Fruit fly (Drosophila melanogaster) whole organism, embryonic: Measurements from ENCODE around the gene Ts.

ENCODE experiments used
- CG12104 ChIP-seq: fragments of 200-800 bp; sonication (Bioruptor generic); optimal IDR thresholded peaks from 3 replicates; lab custom pipeline; 2016; ENCODE audit warnings: missing biosample characterization, missing genetic modification characterization
- CG13624 ChIP-seq: fragments of 200-800 bp; sonication (Bioruptor generic); optimal IDR thresholded peaks from 2 replicates; lab custom pipeline; 2016; ENCODE audit warnings: missing biosample characterization, missing genetic modification characterization
- CG13894 ChIP-seq: fragments of 200-800 bp; sonication (Bioruptor generic); optimal IDR thresholded peaks from 3 replicates; lab custom pipeline; 2018; ENCODE audit warnings: missing biosample characterization, mild to moderate bottlenecking, missing genetic modification characterization, moderate library complexity
- CG14667 ChIP-seq: fragments of 200-800 bp; sonication (Bioruptor generic); IDR thresholded peaks from 2 replicates; pipeline ENCODE4 v1.3.6; 2022; ENCODE audit warnings: missing biosample characterization, missing genetic modification characterization
- CG17359 ChIP-seq: fragments of 200-800 bp; sonication (Bioruptor generic); optimal IDR thresholded peaks from 3 replicates; lab custom pipeline; 2018; ENCODE audit warnings: missing biosample characterization, mild to moderate bottlenecking, missing genetic modification characterization, moderate library complexity
- CG17829 ChIP-seq: fragments of 200-800 bp; optimal IDR thresholded peaks from 2 replicates; lab custom pipeline; 2019; ENCODE audit warnings: missing biosample characterization, mild to moderate bottlenecking, missing genetic modification characterization, moderate library complexity
- CG2120 ChIP-seq: fragments of 200-800 bp; sonication (Bioruptor generic); optimal IDR thresholded peaks from 3 replicates; lab custom pipeline; 2016; ENCODE audit warnings: missing biosample characterization, missing genetic modification characterization
- CG2889 ChIP-seq: fragments of 200-800 bp; sonication (Bioruptor generic); IDR thresholded peaks from 3 replicates; pipeline ENCODE4 v1.3.6; 2022; ENCODE audit warnings: missing biosample characterization, missing genetic modification characterization
- CG31365 ChIP-seq: fragments of 200-800 bp; sonication (Bioruptor generic); optimal IDR thresholded peaks from 2 replicates; lab custom pipeline; 2018; ENCODE audit warnings: missing biosample characterization, mild to moderate bottlenecking, missing genetic modification characterization
- CG3995 ChIP-seq: fragments of 200-800 bp; sonication (Bioruptor generic); optimal IDR thresholded peaks from 3 replicates; lab custom pipeline; 2016; ENCODE audit warnings: missing biosample characterization, missing genetic modification characterization
- CG4617 ChIP-seq: fragments of 200-800 bp; sonication (Bioruptor generic); optimal IDR thresholded peaks from 3 replicates; lab custom pipeline; 2016; ENCODE audit warnings: missing biosample characterization, missing genetic modification characterization, borderline replicate concordance
- CG6175 ChIP-seq: fragments of 200-800 bp; sonication (Bioruptor generic); IDR thresholded peaks from 3 replicates; pipeline ENCODE4 v1.3.6; 2022; ENCODE audit warnings: missing biosample characterization, missing genetic modification characterization
- CG6765 ChIP-seq: fragments of 200-800 bp; sonication (Bioruptor generic); optimal IDR thresholded peaks from 3 replicates; lab custom pipeline; 2017; ENCODE audit warnings: missing biosample characterization, mild to moderate bottlenecking, missing genetic modification characterization
- CG7963 ChIP-seq: fragments of 200-800 bp; sonication (Bioruptor generic); IDR thresholded peaks from 3 replicates; pipeline ENCODE4 v1.3.6; 2022; ENCODE audit warnings: missing biosample characterization, missing genetic modification characterization; ENCODE audit not compliant: partially characterized antibody
- CG8089 ChIP-seq: fragments of 200-800 bp; sonication (Bioruptor generic); optimal IDR thresholded peaks from 3 replicates; lab custom pipeline; 2016; ENCODE audit warnings: missing biosample characterization, missing genetic modification characterization
- CG8281 ChIP-seq: fragments of 200-800 bp; sonication (Bioruptor generic); optimal IDR thresholded peaks from 2 replicates; lab custom pipeline; 2018; ENCODE audit warnings: missing biosample characterization, mild to moderate bottlenecking, missing genetic modification characterization, moderate library complexity
- CG8478 ChIP-seq: fragments of >200 bp; optimal IDR thresholded peaks from 2 replicates; lab custom pipeline; 2018
- CG9817 ChIP-seq: fragments of 200-800 bp; sonication (Bioruptor generic); optimal IDR thresholded peaks from 2 replicates; lab custom pipeline; 2018; ENCODE audit warnings: missing biosample characterization, mild to moderate bottlenecking, missing genetic modification characterization, moderate library complexity
- CTCF ChIP-seq: fragments of 200-800 bp; sonication (Bioruptor generic); optimal IDR thresholded peaks from 2 replicates; lab custom pipeline; 2017; ENCODE audit warnings: missing biosample characterization, mild to moderate bottlenecking, missing genetic modification characterization, moderate library complexity
- Dbx ChIP-seq: fragments of 200-800 bp; sonication (Bioruptor generic); IDR thresholded peaks from 3 replicates; pipeline ENCODE4 v1.3.6; 2022; ENCODE audit warnings: missing biosample characterization, missing genetic modification characterization
- ERR ChIP-seq: fragments of 200-800 bp; sonication (Bioruptor generic); optimal IDR thresholded peaks from 2 replicates; lab custom pipeline; 2016; ENCODE audit warnings: missing biosample characterization, missing genetic modification characterization
- Ets65A ChIP-seq: fragments of 200-800 bp; sonication (Bioruptor generic); peaks from one replicate; lab custom pipeline; 2016; ENCODE audit warnings: missing biosample characterization, missing genetic modification characterization
- HmgZ ChIP-seq: fragments of 200-800 bp; sonication (Bioruptor generic); optimal IDR thresholded peaks from 2 replicates; lab custom pipeline; 2018; ENCODE audit warnings: missing biosample characterization, mild to moderate bottlenecking, missing genetic modification characterization
- NfI ChIP-seq: fragments of 200-800 bp; sonication (Bioruptor generic); optimal IDR thresholded peaks from 3 replicates; lab custom pipeline; 2018; ENCODE audit warnings: missing biosample characterization, mild to moderate bottlenecking, missing genetic modification characterization, moderate library complexity
- Ravus ChIP-seq: fragments of 200-800 bp; sonication (Bioruptor generic); IDR thresholded peaks from 2 replicates; pipeline ENCODE4 v1.3.6; 2022; ENCODE audit warnings: missing biosample characterization, missing genetic modification characterization
- Sox102F ChIP-seq: fragments of 200-800 bp; sonication (Bioruptor generic); optimal IDR thresholded peaks from 2 replicates; lab custom pipeline; 2018; ENCODE audit warnings: missing biosample characterization, mild to moderate bottlenecking, missing genetic modification characterization, moderate library complexity
- TFAM ChIP-seq: fragments of 200-800 bp; sonication (Bioruptor generic); optimal IDR thresholded peaks from 2 replicates; lab custom pipeline; 2017; ENCODE audit warnings: missing biosample characterization, missing genetic modification characterization, inconsistent platforms
- Tbp ChIP-seq: fragments of >200 bp; optimal IDR thresholded peaks from 2 replicates; lab custom pipeline; 2018; ENCODE audit warnings: missing biosample characterization, missing genetic modification characterization
- bigmax ChIP-seq: fragments of 200-800 bp; sonication (Bioruptor generic); optimal IDR thresholded peaks from 2 replicates; lab custom pipeline; 2018; ENCODE audit warnings: missing biosample characterization, mild to moderate bottlenecking, missing genetic modification characterization
- ci ChIP-seq: fragments of 200-800 bp; sonication (Bioruptor generic); IDR thresholded peaks from 3 replicates; pipeline ENCODE4 v1.3.6; 2022; ENCODE audit warnings: missing biosample characterization, missing genetic modification characterization
- crol ChIP-seq: fragments of 200-800 bp; sonication (Bioruptor generic); IDR thresholded peaks from 2 replicates; pipeline ENCODE4 v1.3.6; 2022; ENCODE audit warnings: missing biosample characterization, missing genetic modification characterization
- dati ChIP-seq: fragments of 200-800 bp; sonication (Bioruptor generic); IDR thresholded peaks from 2 replicates; pipeline ENCODE4 v1.3.6; 2022; ENCODE audit warnings: missing biosample characterization, missing genetic modification characterization
- eve ChIP-seq, 2 experiments: fragments of >200 bp; optimal IDR thresholded peaks; 2 replicates each; lab custom pipeline; 2017; ENCODE audit warnings: missing biosample characterization in 2 of 2, missing genetic modification characterization in 2 of 2
- fd3F ChIP-seq: fragments of 200-800 bp; sonication (Bioruptor generic); optimal IDR thresholded peaks from 2 replicates; lab custom pipeline; 2018; ENCODE audit warnings: missing biosample characterization, mild to moderate bottlenecking, missing genetic modification characterization, moderate library complexity
- fd64A ChIP-seq: fragments of 200-800 bp; sonication (Bioruptor generic); optimal IDR thresholded peaks from 3 replicates; lab custom pipeline; 2018; ENCODE audit warnings: missing biosample characterization, mild to moderate bottlenecking, missing genetic modification characterization
- ftz-f1 ChIP-seq: fragments of 200-800 bp; sonication (Bioruptor generic); optimal IDR thresholded peaks from 2 replicates; lab custom pipeline; 2016; ENCODE audit warnings: missing biosample characterization, missing genetic modification characterization
- gcm2 ChIP-seq: fragments of 200-800 bp; sonication (Bioruptor generic); optimal IDR thresholded peaks from 2 replicates; lab custom pipeline; 2016; ENCODE audit warnings: missing biosample characterization, missing genetic modification characterization
- gro ChIP-seq: fragments of 200-800 bp; sonication (Bioruptor generic); optimal IDR thresholded peaks from 2 replicates; lab custom pipeline; 2016; ENCODE audit warnings: missing biosample characterization, missing genetic modification characterization
- h ChIP-seq: fragments of >200 bp; optimal IDR thresholded peaks from 2 replicates; lab custom pipeline; 2017
- lab ChIP-seq: fragments of 200-800 bp; sonication (Bioruptor generic); optimal IDR thresholded peaks from 3 replicates; lab custom pipeline; 2017; ENCODE audit warnings: missing biosample characterization, missing genetic modification characterization, mild to moderate bottlenecking, moderate library complexity, missing genetic modification reagents
- mirr ChIP-seq: fragments of 200-800 bp; sonication (Bioruptor generic); optimal IDR thresholded peaks from 3 replicates; lab custom pipeline; 2018; ENCODE audit warnings: missing biosample characterization, mild to moderate bottlenecking, missing genetic modification characterization
- nerfin-2 ChIP-seq: fragments of 200-800 bp; sonication (Bioruptor generic); IDR thresholded peaks from 2 replicates; pipeline ENCODE4 v1.3.6; 2022; ENCODE audit warnings: missing biosample characterization, missing genetic modification characterization; ENCODE audit not compliant: partially characterized antibody
- pum ChIP-seq: fragments of 200-800 bp; sonication (Bioruptor generic); optimal IDR thresholded peaks from 2 replicates; lab custom pipeline; 2016; ENCODE audit warnings: missing biosample characterization, missing genetic modification characterization
- ranshi ChIP-seq: fragments of 200-800 bp; sonication (Bioruptor generic); IDR thresholded peaks from 2 replicates; pipeline ENCODE4 v1.3.6; 2022; ENCODE audit warnings: missing biosample characterization, missing genetic modification characterization
- sc ChIP-seq, 3 experiments: fragments of >200 bp in 2 of 3; fragments of 200-800 bp in 1 of 3; sonication (Bioruptor generic) in 1 of 3; optimal IDR thresholded peaks; 2 replicates in 2 of 3; 3 replicates in 1 of 3; lab custom pipeline; 2017; ENCODE audit warnings: mild to moderate bottlenecking in 1 of 3, missing biosample characterization in 1 of 3, missing genetic modification characterization in 1 of 3, missing genetic modification reagents in 1 of 3
- sr ChIP-seq: fragments of 200-800 bp; sonication (Bioruptor generic); IDR thresholded peaks from 3 replicates; pipeline ENCODE4 v1.3.6; 2022; ENCODE audit warnings: missing biosample characterization, missing genetic modification characterization
- tgo ChIP-seq: fragments of 200-800 bp; sonication (Bioruptor generic); IDR thresholded peaks from 3 replicates; pipeline ENCODE4 v1.3.6; 2022; ENCODE audit warnings: missing biosample characterization, missing genetic modification characterization
- tx ChIP-seq: fragments of 200-800 bp; sonication (Bioruptor generic); optimal IDR thresholded peaks from 2 replicates; lab custom pipeline; 2016; ENCODE audit warnings: missing biosample characterization, missing genetic modification characterization
- unpg ChIP-seq: fragments of 200-800 bp; sonication (Bioruptor generic); optimal IDR thresholded peaks from 3 replicates; lab custom pipeline; 2018; ENCODE audit warnings: missing biosample characterization, mild to moderate bottlenecking, missing genetic modification characterization, moderate library complexity
- vnd ChIP-seq: fragments of 200-800 bp; sonication (Bioruptor generic); IDR thresholded peaks from 3 replicates; pipeline ENCODE4 v1.3.6; 2022; ENCODE audit warnings: missing biosample characterization, missing genetic modification characterization; ENCODE audit not compliant: partially characterized antibody

The Ts gene

DNA sequence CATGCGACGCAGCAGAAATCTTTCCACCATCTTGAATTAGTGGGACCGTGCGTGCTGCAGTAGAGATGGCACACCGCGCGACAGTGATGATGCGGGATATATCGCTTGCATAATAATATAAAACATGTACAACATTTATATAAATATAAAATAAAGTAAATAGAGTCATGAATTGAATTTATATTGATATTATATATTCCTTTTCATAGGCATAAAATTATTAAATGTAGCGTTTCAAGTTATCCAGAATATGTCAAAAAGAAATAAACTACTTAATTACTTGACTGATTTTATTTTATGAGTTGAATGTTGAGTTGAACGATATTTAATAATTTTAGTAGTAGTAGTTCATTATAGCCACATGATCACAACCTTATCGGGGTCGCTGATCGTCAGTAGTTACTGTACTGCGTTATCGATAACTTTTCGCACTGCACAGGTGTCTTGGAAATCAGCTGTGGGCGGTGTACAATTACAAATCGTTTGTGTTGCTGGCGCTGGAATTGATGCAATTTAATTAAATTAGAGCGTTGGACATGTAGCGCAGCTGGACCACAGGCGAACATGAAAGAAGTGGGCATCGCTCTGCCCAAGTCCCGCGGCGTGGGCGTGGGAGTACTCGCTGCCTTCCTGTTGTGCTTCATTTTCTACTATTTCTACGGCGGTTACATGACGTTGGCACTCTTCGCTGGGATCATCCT is 18.4 kb upstream of the Ts start, which contains the start of the genes Chd1 and Bem46 (continued):
- peak; percentile 48; the same call in 2 of the 3 replicates for TF ChIP-seq sr (GFP tag; lab: Robert Waterston, UW)
- peak; percentile 85 for TF ChIP-seq tgo (GFP tag; lab: Robert Waterston, UW)
- peak; percentile 97 for TF ChIP-seq Ets65A (GFP tag; lab: Kevin White, UChicago)
- no peak for TF ChIP-seq vnd (GFP tag; lab: Robert Waterston, UW)
- no peak for TF ChIP-seq CG8281 (tag; lab: Kevin White, UChicago)
- TF ChIP-seq CG8478 (lab: Kevin White, UChicago), result no peak
- TF ChIP-seq NfI (GFP tag; lab: Kevin White, UChicago), result peak; percentile 85
- TF ChIP-seq CG13624 (GFP tag; lab: Kevin White, UChicago), result peak; percentile 63
- no peak for TF ChIP-seq CG31365
- TF ChIP-seq Tbp (GFP tag; lab: Kevin White, UChicago), result no peak
- TF ChIP-seq eve (GFP tag; optimal IDR thresholded peaks at IDR 0.05; lab: Kevin White, UChicago), result no peak
- TF ChIP-seq tx (GFP tag; lab: Kevin White, UChicago), result peak; percentile 57
- TF ChIP-seq CG17359 (tag; lab: Kevin White, UChicago), result peak; percentile 79
- peak; percentile 70 for TF ChIP-seq CG4617 (GFP tag; lab: Kevin White, UChicago)
- peak; percentile 83 for TF ChIP-seq CG14667 (GFP tag; lab: Robert Waterston, UW)
- no peak for TF ChIP-seq bigmax (GFP tag; lab: Kevin White, UChicago)
- TF ChIP-seq pum (GFP tag; lab: Kevin White, UChicago), result peak; percentile 72
- no peak for TF ChIP-seq lab
- TF ChIP-seq TFAM, result no peak
- TF ChIP-seq fd3F (GFP tag; lab: Kevin White, UChicago), result peak; percentile 84
- TF ChIP-seq fd64A (GFP tag; lab: Kevin White, UChicago), result no peak
- TF ChIP-seq CG17829 (tag; lab: Kevin White, UChicago), result peak; percentile 87
- peak; percentile 60; the same call in 1 of the 2 replicates for TF ChIP-seq dati (GFP tag; lab: Robert Waterston, UW)
- TF ChIP-seq Dbx, result peak; percentile 89
- peak; percentile 73; the same call in 1 of the 3 replicates for TF ChIP-seq CG6175 (GFP tag; lab: Robert Waterston, UW)
- TF ChIP-seq gcm2 (GFP tag; lab: Kevin White, UChicago), result peak; percentile 52
- TF ChIP-seq HmgZ, result peak; percentile 74
- TF ChIP-seq CTCF (GFP tag; lab: Kevin White, UChicago), result no peak
- peak; percentile 90 for TF ChIP-seq CG2120
- peak; percentile 53 for TF ChIP-seq ftz-f1 (GFP tag; lab: Kevin White, UChicago)
- TF ChIP-seq gro (GFP tag; lab: Kevin White, UChicago), result peak; percentile 27
- TF ChIP-seq CG2889 (GFP tag; lab: Robert Waterston, UW), result peak; percentile 84; the same call in 2 of the 3 replicates
- TF ChIP-seq ERR (GFP tag; lab: Kevin White, UChicago), result no peak
- peak; percentile 84 for TF ChIP-seq ci (GFP tag; lab: Robert Waterston, UW)
- peak; percentile 15 for TF ChIP-seq mirr
- TF ChIP-seq unpg (GFP tag; lab: Kevin White, UChicago), result peak; percentile 80
- peak; percentile 33; the same call in 1 of the 2 replicates for TF ChIP-seq crol (GFP tag; lab: Robert Waterston, UW)
- peak; percentile 54 for TF ChIP-seq CG6765 (GFP tag; lab: Kevin White, UChicago)
- TF ChIP-seq CG8089, result peak; percentile 57
- TF ChIP-seq ranshi, result peak; percentile 83; the same call in 1 of the 2 replicates
- TF ChIP-seq sc (optimal IDR thresholded peaks at IDR 0.05; lab: Kevin White, UChicago), result no peak
- no peak for TF ChIP-seq sc (GFP tag; optimal IDR thresholded peaks at IDR 0.05; lab: Kevin White, UChicago)
- 0 out of 3 replicates have a peak, but pooled peaks have one; percentile 13 for TF ChIP-seq CG7963 (GFP tag; lab: Robert Waterston, UW)
- no peak for TF ChIP-seq h (lab: Kevin White, UChicago)
- no peak for TF ChIP-seq Sox102F (GFP tag; lab: Kevin White, UChicago)
- peak; percentile 89 for TF ChIP-seq CG9817 (tag; lab: Kevin White, UChicago)
- TF ChIP-seq Ravus (GFP tag; lab: Robert Waterston, UW), result peak; percentile 25
- peak; percentile 76 for TF ChIP-seq CG13894 (tag; lab: Kevin White, UChicago)
- TF ChIP-seq CG3995, result peak; percentile 46
- TF ChIP-seq nerfin-2 (GFP tag; lab: Robert Waterston, UW), result no peak
- peak; percentile 80 for TF ChIP-seq CG12104
